Worm (Caenorhabditis elegans) whole organism, mixed stage, embryonic: ENCODE measurements around the gene his-42.
A peak's percentile ranks its signal among the peaks of the same experiment; 100 is the strongest.

Source experiments
- bed-3 ChIP-seq: fragments of 200-800 bp; sonication (Bioruptor generic); optimal IDR thresholded peaks from 3 replicates; lab custom pipeline; 2018; ENCODE audit warnings: mild to moderate bottlenecking, missing genetic modification characterization, moderate library complexity, missing compliant biosample characterization
- blmp-1 ChIP-seq: fragments of 150-350 bp; optimal IDR thresholded peaks from 2 replicates; lab custom pipeline; 2014; ENCODE audit warnings: missing biosample characterization, missing genetic modification characterization
- ceh-39 ChIP-seq: fragments of 150-350 bp; optimal IDR thresholded peaks from 2 replicates; lab custom pipeline; 2014; ENCODE audit warnings: missing biosample characterization, missing genetic modification characterization
- ceh-43 ChIP-seq: fragments of 200-800 bp; sonication (Bioruptor generic); optimal IDR thresholded peaks from 2 replicates; lab custom pipeline; 2018; ENCODE audit warnings: mild to moderate bottlenecking, missing genetic modification characterization, moderate library complexity, missing compliant biosample characterization
- ceh-83 ChIP-seq: fragments of 200-800 bp; sonication (Bioruptor generic); optimal IDR thresholded peaks from 2 replicates; lab custom pipeline; 2018; ENCODE audit warnings: mild to moderate bottlenecking, missing genetic modification characterization, missing compliant biosample characterization
- ces-1 ChIP-seq: fragments of 150-350 bp; optimal IDR thresholded peaks from 2 replicates; lab custom pipeline; 2014; ENCODE audit warnings: missing biosample characterization, missing genetic modification reagents, missing genetic modification characterization
- cnd-1 ChIP-seq: fragments of 200-800 bp; sonication (Bioruptor generic); optimal IDR thresholded peaks from 2 replicates; lab custom pipeline; 2018; ENCODE audit warnings: mild to moderate bottlenecking, missing genetic modification characterization, missing compliant biosample characterization
- drap-1 ChIP-seq: fragments of 200-800 bp; sonication (Bioruptor generic); optimal IDR thresholded peaks from 3 replicates; lab custom pipeline; 2018; ENCODE audit warnings: mild to moderate bottlenecking, missing genetic modification characterization, missing compliant biosample characterization
- elt-1 ChIP-seq: sonication (generic microtip); optimal IDR thresholded peaks from 2 replicates; lab custom pipeline; 2017; ENCODE audit warnings: missing genetic modification characterization, mild to moderate bottlenecking, missing compliant biosample characterization, antibody characterized with exemption, moderate library complexity, borderline replicate concordance; ENCODE audit not compliant: insufficient read depth
- elt-3 ChIP-seq: fragments of 150-350 bp; optimal IDR thresholded peaks from 2 replicates; lab custom pipeline; 2014; ENCODE audit warnings: missing biosample characterization, missing genetic modification characterization
- flh-1 ChIP-seq: fragments of 200-800 bp; sonication (Bioruptor generic); optimal IDR thresholded peaks from 2 replicates; lab custom pipeline; 2018; ENCODE audit warnings: mild to moderate bottlenecking, missing genetic modification characterization, moderate library complexity, missing compliant biosample characterization
- ham-2 ChIP-seq: fragments of 200-800 bp; sonication (Bioruptor generic); optimal IDR thresholded peaks from 2 replicates; lab custom pipeline; 2018; ENCODE audit warnings: mild to moderate bottlenecking, missing genetic modification characterization, missing compliant biosample characterization
- hlh-1 ChIP-seq: fragments of 150-350 bp; optimal IDR thresholded peaks from 2 replicates; lab custom pipeline; 2014; ENCODE audit warnings: missing biosample characterization, missing genetic modification reagents, missing genetic modification characterization
- lin-13 ChIP-seq: fragments of 150-350 bp; optimal IDR thresholded peaks from 2 replicates; lab custom pipeline; 2014; ENCODE audit warnings: missing biosample characterization, missing genetic modification characterization
- lsy-2 ChIP-seq: fragments of 150-350 bp; optimal IDR thresholded peaks from 2 replicates; lab custom pipeline; 2014; ENCODE audit warnings: missing biosample characterization, missing genetic modification characterization
- mab-5 ChIP-seq: fragments of 150-350 bp; optimal IDR thresholded peaks from 2 replicates; lab custom pipeline; 2014; ENCODE audit warnings: missing biosample characterization, missing genetic modification characterization
- mep-1 ChIP-seq: fragments of 150-350 bp; optimal IDR thresholded peaks from 2 replicates; lab custom pipeline; 2017; ENCODE audit warnings: missing biosample characterization, missing genetic modification reagents, missing genetic modification characterization, inconsistent platforms
- mls-2 ChIP-seq: sonication (generic microtip); optimal IDR thresholded peaks from 2 replicates; lab custom pipeline; 2016; ENCODE audit warnings: mild to moderate bottlenecking, missing genetic modification characterization, moderate library complexity, missing compliant biosample characterization
- nhr-2 ChIP-seq: fragments of 150-350 bp; optimal IDR thresholded peaks from 2 replicates; lab custom pipeline; 2014; ENCODE audit warnings: missing biosample characterization, missing genetic modification characterization
- nhr-237 ChIP-seq: fragments of 150-350 bp; optimal IDR thresholded peaks from 2 replicates; lab custom pipeline; 2014; ENCODE audit warnings: missing biosample characterization, missing genetic modification characterization
- nhr-28 ChIP-seq: fragments of 150-350 bp; optimal IDR thresholded peaks from 2 replicates; lab custom pipeline; 2014; ENCODE audit warnings: missing biosample characterization, missing genetic modification characterization
- nhr-76 ChIP-seq: sonication (generic microtip); optimal IDR thresholded peaks from 2 replicates; lab custom pipeline; 2017; ENCODE audit warnings: missing biosample characterization, missing genetic modification characterization
- pha-4 ChIP-seq: fragments of 150-350 bp; optimal IDR thresholded peaks from 2 replicates; lab custom pipeline; 2018; ENCODE audit warnings: missing biosample characterization, missing genetic modification reagents, missing genetic modification characterization
- sem-2 ChIP-seq: fragments of 200-800 bp; sonication (Bioruptor generic); optimal IDR thresholded peaks from 2 replicates; lab custom pipeline; 2018; ENCODE audit warnings: mild to moderate bottlenecking, missing genetic modification characterization, missing compliant biosample characterization
- sptf-1 ChIP-seq: sonication (generic microtip); optimal IDR thresholded peaks from 2 replicates; lab custom pipeline; 2017; ENCODE audit warnings: mild to moderate bottlenecking, missing genetic modification characterization, moderate library complexity, missing compliant biosample characterization
- tbx-8 ChIP-seq: fragments of 200-800 bp; sonication (Bioruptor generic); optimal IDR thresholded peaks from 2 replicates; lab custom pipeline; 2018; ENCODE audit warnings: mild to moderate bottlenecking, missing genetic modification characterization, moderate library complexity, missing compliant biosample characterization
- unc-120 ChIP-seq: sonication (generic microtip); optimal IDR thresholded peaks from 2 replicates; lab custom pipeline; 2017; ENCODE audit warnings: missing genetic modification characterization, missing compliant biosample characterization; ENCODE audit not compliant: poor library complexity, severe bottlenecking
- unc-39 ChIP-seq: fragments of 150-350 bp; optimal IDR thresholded peaks from 2 replicates; lab custom pipeline; 2014; ENCODE audit warnings: missing biosample characterization, missing genetic modification characterization
- unc-62 ChIP-seq: fragments of 150-350 bp; optimal IDR thresholded peaks from 2 replicates; lab custom pipeline; 2014; ENCODE audit warnings: missing biosample characterization, missing genetic modification reagents, missing genetic modification characterization
- ztf-11 ChIP-seq: fragments of 150-350 bp; optimal IDR thresholded peaks from 2 replicates; lab custom pipeline; 2014; ENCODE audit warnings: missing biosample characterization, missing genetic modification characterization

Gene his-42

ce11 chrII:13828597-13828996, at the start of gene his-42:
his-42 (minus strand) TSS chrII:13828697.
- TF ChIP-seq lsy-2 (tag; lab: Kevin White, UChicago) (no peak), ceh-83 (GFP tag; lab: Kevin White, UChicago) (no peak), unc-39 (tag; lab: Kevin White, UChicago) (no peak), hlh-1 (no peak), ceh-43 (no peak), nhr-76 (tag; lab: Kevin White, UChicago) (no peak), bed-3 (GFP tag; lab: Kevin White, UChicago) (no peak), drap-1 (no peak), nhr-2 (tag; lab: Kevin White, UChicago) (no peak), cnd-1 (no peak), tbx-8 (GFP tag; lab: Kevin White, UChicago) (no peak), flh-1 (GFP tag; lab: Kevin White, UChicago) (no peak), pha-4 (no peak), sptf-1 (no peak), ham-2 (GFP tag; lab: Kevin White, UChicago) (no peak)

ce11 chrII:13877994-13878393, 49.5 kb upstream of the his-42 start:
- no peak for TF ChIP-seq ces-1 (GFP tag; lab: Kevin White, UChicago)

ce11 chrII:13875734-13876133, 47.2 kb upstream of the his-42 start, which contains the start of gene ing-3:
ing-3 (plus strand) TSS chrII:13876034.
- TF ChIP-seq blmp-1 (tag; lab: Kevin White, UChicago) (no peak), elt-1 (tag; lab: Kevin White, UChicago) (no peak), flh-1 (GFP tag; lab: Kevin White, UChicago) (no peak), ceh-39 (tag; lab: Kevin White, UChicago) (no peak), lsy-2 (tag; lab: Kevin White, UChicago) (no peak), drap-1 (no peak), mls-2 (no peak), nhr-28 (tag; lab: Kevin White, UChicago) (no peak), sem-2 (GFP tag; lab: Kevin White, UChicago) (no peak), ztf-11 (tag; lab: Kevin White, UChicago) (no peak), ham-2 (GFP tag; lab: Kevin White, UChicago) (no peak)

- TF ChIP-seq lin-13, result peak; percentile 72
- peak; percentile 4 for TF ChIP-seq ztf-11 (tag; lab: Kevin White, UChicago)
- TF ChIP-seq ces-1 (GFP tag; lab: Kevin White, UChicago), result peak; percentile 94
- TF ChIP-seq pha-4, result peak; percentile 94
- TF ChIP-seq ceh-39 (tag; lab: Kevin White, UChicago), result peak; percentile 91
- peak; percentile 82 for TF ChIP-seq mab-5 (tag; lab: Kevin White, UChicago)
- peak; percentile 84 for TF ChIP-seq nhr-237
- peak; percentile 55 for TF ChIP-seq unc-120 (tag; lab: Kevin White, UChicago)
- peak; percentile 12 for TF ChIP-seq hlh-1
- TF ChIP-seq sptf-1, result peak; percentile 19
- TF ChIP-seq nhr-2 (tag; lab: Kevin White, UChicago), result peak; percentile 23
- TF ChIP-seq cnd-1, result no peak
- TF ChIP-seq lsy-2 (tag; lab: Kevin White, UChicago), result peak; percentile 100
- TF ChIP-seq sem-2 (GFP tag; lab: Kevin White, UChicago), result no peak
- no peak for TF ChIP-seq ceh-43
- TF ChIP-seq mls-2, result peak; percentile 75
- TF ChIP-seq tbx-8 (GFP tag; lab: Kevin White, UChicago), result no peak
- TF ChIP-seq mep-1 (tag; lab: Kevin White, UChicago), result peak; percentile 90
These were observed 43.8 kb upstream of the his-42 start, which contains the start of the genes cup-14 and ndub-8 for ce11 chrII:13872191-13872889. cup-14 (minus strand) TSS chrII:13872241. ndub-8 (plus strand) TSS chrII:13872869.

- TF ChIP-seq unc-62, result no peak
- TF ChIP-seq ceh-83 (GFP tag; lab: Kevin White, UChicago), result no peak
- TF ChIP-seq ztf-11 (tag; lab: Kevin White, UChicago), result no peak
- no peak for TF ChIP-seq nhr-2 (tag; lab: Kevin White, UChicago)
- no peak for TF ChIP-seq ceh-43
- TF ChIP-seq nhr-76 (tag; lab: Kevin White, UChicago), result no peak
- TF ChIP-seq ham-2 (GFP tag; lab: Kevin White, UChicago), result no peak
- TF ChIP-seq unc-39 (tag; lab: Kevin White, UChicago), result no peak
- no peak for TF ChIP-seq drap-1
- TF ChIP-seq lsy-2 (tag; lab: Kevin White, UChicago), result no peak
- TF ChIP-seq elt-3 (tag; lab: Kevin White, UChicago), result no peak
- no peak for TF ChIP-seq pha-4
- TF ChIP-seq lin-13, result no peak
- no peak for TF ChIP-seq sptf-1
- no peak for TF ChIP-seq nhr-237
- TF ChIP-seq ceh-39 (tag; lab: Kevin White, UChicago), result no peak
- no peak for TF ChIP-seq unc-120 (tag; lab: Kevin White, UChicago)
- no peak for TF ChIP-seq mab-5 (tag; lab: Kevin White, UChicago)
- TF ChIP-seq bed-3 (GFP tag; lab: Kevin White, UChicago), result no peak
These were observed 34.0 kb upstream of the his-42 start for ce11 chrII:13862453-13862852.
